Worm (Caenorhabditis elegans) whole organism, mixed stage, embryonic: ENCODE data around the gene hda-5.

Experiments used
- elt-1 ChIP-seq: sonication (generic microtip); optimal IDR thresholded peaks from 2 replicates; lab custom pipeline; 2017; ENCODE audit warnings: missing genetic modification characterization, mild to moderate bottlenecking, missing compliant biosample characterization, antibody characterized with exemption, moderate library complexity, borderline replicate concordance; ENCODE audit not compliant: insufficient read depth
- nhr-237 ChIP-seq: fragments of 150-350 bp; optimal IDR thresholded peaks from 2 replicates; lab custom pipeline; 2014; ENCODE audit warnings: missing biosample characterization, missing genetic modification characterization
- nhr-28 ChIP-seq: fragments of 150-350 bp; optimal IDR thresholded peaks from 2 replicates; lab custom pipeline; 2014; ENCODE audit warnings: missing biosample characterization, missing genetic modification characterization
- snpc-4 ChIP-seq: fragments of 150-350 bp; optimal IDR thresholded peaks from 2 replicates; lab custom pipeline; 2014; ENCODE audit warnings: missing biosample characterization, missing genetic modification characterization
- sptf-1 ChIP-seq: sonication (generic microtip); optimal IDR thresholded peaks from 2 replicates; lab custom pipeline; 2017; ENCODE audit warnings: mild to moderate bottlenecking, missing genetic modification characterization, moderate library complexity, missing compliant biosample characterization
- tbx-8 ChIP-seq: fragments of 200-800 bp; sonication (Bioruptor generic); optimal IDR thresholded peaks from 2 replicates; lab custom pipeline; 2018; ENCODE audit warnings: mild to moderate bottlenecking, missing genetic modification characterization, moderate library complexity, missing compliant biosample characterization
- unc-120 ChIP-seq: sonication (generic microtip); optimal IDR thresholded peaks from 2 replicates; lab custom pipeline; 2017; ENCODE audit warnings: missing genetic modification characterization, missing compliant biosample characterization; ENCODE audit not compliant: poor library complexity, severe bottlenecking
- unc-39 ChIP-seq: fragments of 150-350 bp; optimal IDR thresholded peaks from 2 replicates; lab custom pipeline; 2014; ENCODE audit warnings: missing biosample characterization, missing genetic modification characterization
- ztf-11 ChIP-seq: fragments of 150-350 bp; optimal IDR thresholded peaks from 2 replicates; lab custom pipeline; 2014; ENCODE audit warnings: missing biosample characterization, missing genetic modification characterization

DNA sequence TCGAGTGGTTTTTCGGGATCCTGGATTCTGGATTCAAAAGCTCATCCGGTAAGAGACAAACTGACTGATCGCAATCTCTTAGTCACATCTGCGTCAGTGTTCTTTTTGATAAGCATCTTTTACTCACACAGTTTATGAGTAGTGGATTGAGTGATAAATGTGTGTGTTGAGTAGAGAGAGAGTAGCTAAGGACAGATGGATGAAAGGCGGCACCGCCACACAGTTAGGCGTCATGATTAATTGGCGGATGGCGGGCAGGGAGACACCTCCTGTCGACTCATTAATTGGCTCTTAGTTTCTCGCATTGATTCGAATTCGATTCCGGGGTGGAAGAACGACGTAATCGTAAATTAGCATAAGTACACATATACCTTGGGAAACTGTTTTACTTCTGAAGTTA lies 4.4 kb upstream of the hda-5 start:
- no peak for TF ChIP-seq nhr-237 (tag; lab: Kevin White, UChicago)
- TF ChIP-seq unc-39 (tag; lab: Kevin White, UChicago), result no peak
- TF ChIP-seq tbx-8, result no peak
- no peak for TF ChIP-seq sptf-1 (tag; lab: Kevin White, UChicago)
- TF ChIP-seq snpc-4 (tag; lab: Kevin White, UChicago), result no peak
- no peak for TF ChIP-seq unc-120
- TF ChIP-seq ztf-11 (tag; lab: Kevin White, UChicago), result no peak
- TF ChIP-seq nhr-28, result no peak
- no peak for TF ChIP-seq elt-1 (tag; lab: Kevin White, UChicago)
